Worm (Caenorhabditis elegans) whole organism, L1 larva: Measurements from ENCODE around the gene C47E12.13.
A peak's percentile ranks its signal among the peaks of the same experiment; 100 is the strongest.

Experiments used
- Y116A8C.19 ChIP-seq: sonication (generic microtip); optimal IDR thresholded peaks from 2 replicates; lab custom pipeline; 2016; ENCODE audit warnings: missing compliant biosample characterization, missing genetic modification characterization, borderline replicate concordance
- alr-1 ChIP-seq: fragments of 200-800 bp; sonication (Bioruptor generic); optimal IDR thresholded peaks from 2 replicates; lab custom pipeline; 2018; ENCODE audit warnings: borderline replicate concordance, mild to moderate bottlenecking, missing genetic modification characterization, missing compliant biosample characterization
- blmp-1 ChIP-seq: fragments of 150-350 bp; optimal IDR thresholded peaks from 2 replicates; lab custom pipeline; 2014; ENCODE audit warnings: missing biosample characterization, missing genetic modification characterization
- ceh-63 ChIP-seq: fragments of 200-800 bp; sonication (Bioruptor generic); optimal IDR thresholded peaks from 2 replicates; lab custom pipeline; 2018; ENCODE audit warnings: mild to moderate bottlenecking, missing genetic modification characterization, missing compliant biosample characterization
- ceh-88 ChIP-seq: fragments of 200-800 bp; sonication (Bioruptor generic); IDR thresholded peaks from 2 replicates; pipeline ENCODE4 v1.3.6; 2022; ENCODE audit warnings: missing genetic modification characterization, missing compliant biosample characterization
- dsc-1 ChIP-seq: sonication (generic microtip); optimal IDR thresholded peaks from 2 replicates; lab custom pipeline; 2016; ENCODE audit warnings: mild to moderate bottlenecking, missing genetic modification characterization, missing compliant biosample characterization
- efl-1 ChIP-seq, 4 experiments: fragments of 150-350 bp; optimal IDR thresholded peaks in 3 of 4; peaks in 1 of 4; 1 replicate in 1 of 4; 2 replicates in 3 of 4; lab custom pipeline; 2014; ENCODE audit warnings: missing biosample characterization in 2 of 4, missing genetic modification characterization in 2 of 4, missing genetic modification reagents in 2 of 4
- efl-3 ChIP-seq: fragments of 200-800 bp; sonication (Bioruptor generic); optimal IDR thresholded peaks from 2 replicates; lab custom pipeline; 2018; ENCODE audit warnings: mild to moderate bottlenecking, missing genetic modification characterization, missing compliant biosample characterization
- egl-13 ChIP-seq: sonication (generic microtip); optimal IDR thresholded peaks from 2 replicates; lab custom pipeline; 2016; ENCODE audit warnings: missing genotype, missing genetic modification reagents, missing genetic modification characterization, missing compliant biosample characterization
- egl-27 ChIP-seq, 2 experiments: fragments of 150-350 bp in 1 of 2; sonication (generic microtip); optimal IDR thresholded peaks; 3 replicates each; lab custom pipeline; 2017 to 2018; ENCODE audit warnings: missing biosample characterization in 2 of 2, missing genetic modification characterization in 2 of 2, missing genetic modification reagents in 2 of 2
- elt-2 ChIP-seq: sonication (generic microtip); optimal IDR thresholded peaks from 2 replicates; lab custom pipeline; 2016; ENCODE audit warnings: missing genetic modification characterization, mild to moderate bottlenecking, inconsistent platforms, missing compliant biosample characterization, missing genetic modification reagents
- elt-3 ChIP-seq, 6 experiments: fragments of 150-350 bp in 1 of 6; sonication (generic microtip); optimal IDR thresholded peaks; 2 replicates each; lab custom pipeline; 2017 to 2018; ENCODE audit warnings: missing biosample characterization in 6 of 6, missing genetic modification characterization in 6 of 6, inconsistent platforms in 1 of 6
- ets-5 ChIP-seq: fragments of 200-800 bp; sonication (Bioruptor generic); IDR thresholded peaks from 2 replicates; pipeline ENCODE4 v1.3.6; 2022; ENCODE audit warnings: missing genetic modification characterization, missing compliant biosample characterization
- fkh-10 ChIP-seq: sonication (generic microtip); optimal IDR thresholded peaks from 2 replicates; lab custom pipeline; 2017; ENCODE audit warnings: missing biosample characterization, missing genetic modification reagents, missing genetic modification characterization
- hlh-17 ChIP-seq: fragments of 200-800 bp; sonication (Bioruptor generic); optimal IDR thresholded peaks from 2 replicates; lab custom pipeline; 2018; ENCODE audit warnings: missing genetic modification characterization, mild to moderate bottlenecking, missing compliant biosample characterization, moderate library complexity, borderline replicate concordance
- hlh-4 ChIP-seq: sonication (generic microtip); optimal IDR thresholded peaks from 2 replicates; lab custom pipeline; 2016; ENCODE audit warnings: mild to moderate bottlenecking, missing genetic modification characterization, missing compliant biosample characterization
- hpl-2 ChIP-seq: fragments of 150-350 bp; optimal IDR thresholded peaks from 2 replicates; lab custom pipeline; 2014; ENCODE audit warnings: missing biosample characterization, missing genetic modification reagents, missing genetic modification characterization
- isw-1 ChIP-seq: fragments of 200-800 bp; sonication (Bioruptor generic); IDR thresholded peaks from 2 replicates; pipeline ENCODE4 v1.3.6; 2022; ENCODE audit warnings: missing genetic modification characterization, missing compliant biosample characterization
- jun-1 ChIP-seq: fragments of 150-350 bp; optimal IDR thresholded peaks from 2 replicates; lab custom pipeline; 2014; ENCODE audit warnings: missing biosample characterization, missing genetic modification reagents, missing genetic modification characterization
- lin-14 ChIP-seq: fragments of 200-800 bp; sonication (Bioruptor generic); optimal IDR thresholded peaks from 2 replicates; lab custom pipeline; 2018; ENCODE audit warnings: mild to moderate bottlenecking, missing genetic modification characterization, moderate library complexity, missing compliant biosample characterization
- lin-15B ChIP-seq: fragments of 150-350 bp; sonication (generic microtip); optimal IDR thresholded peaks from 3 replicates; lab custom pipeline; 2014; ENCODE audit warnings: missing biosample characterization, missing genetic modification characterization
- lin-35 ChIP-seq, 2 experiments: fragments of 150-350 bp; optimal IDR thresholded peaks; 2 replicates each; lab custom pipeline; 2014; ENCODE audit warnings: missing biosample characterization in 2 of 2, missing genetic modification characterization in 2 of 2, missing genetic modification reagents in 2 of 2
- lsy-2 ChIP-seq, 2 experiments: fragments of 150-350 bp; optimal IDR thresholded peaks; 2 replicates each; lab custom pipeline; 2014; ENCODE audit warnings: missing biosample characterization in 2 of 2, missing genetic modification characterization in 2 of 2
- mab-9 ChIP-seq: fragments of 200-800 bp; sonication (Bioruptor generic); IDR thresholded peaks from 2 replicates; pipeline ENCODE4 v1.3.6; 2022; ENCODE audit warnings: missing genetic modification reagents, missing genetic modification characterization, missing compliant biosample characterization
- mdl-1 ChIP-seq, 2 experiments: fragments of 150-350 bp; optimal IDR thresholded peaks; 2 replicates each; lab custom pipeline; 2014 to 2017; ENCODE audit warnings: missing biosample characterization in 2 of 2, missing genetic modification characterization in 2 of 2, inconsistent platforms in 1 of 2
- mef-2 ChIP-seq: fragments of 150-350 bp; optimal IDR thresholded peaks from 2 replicates; lab custom pipeline; 2014; ENCODE audit warnings: missing biosample characterization, missing genetic modification characterization
- nhr-19 ChIP-seq: fragments of 200-800 bp; sonication (Bioruptor generic); conservative IDR thresholded peaks from 2 replicates; pipeline ENCODE4 v1.3.6; 2022; ENCODE audit warnings: missing genetic modification characterization, missing compliant biosample characterization
- nhr-20 ChIP-seq: sonication (generic microtip); optimal IDR thresholded peaks from 2 replicates; lab custom pipeline; 2016; ENCODE audit warnings: mild to moderate bottlenecking, missing genetic modification characterization, missing compliant biosample characterization
- nhr-28 ChIP-seq: fragments of 150-350 bp; optimal IDR thresholded peaks from 2 replicates; lab custom pipeline; 2014; ENCODE audit warnings: missing biosample characterization, missing genetic modification characterization
- nhr-71 ChIP-seq: sonication (generic microtip); optimal IDR thresholded peaks from 2 replicates; lab custom pipeline; 2016; ENCODE audit warnings: mild to moderate bottlenecking, missing genetic modification characterization, moderate library complexity, missing compliant biosample characterization
- nhr-85 ChIP-seq: sonication (generic microtip); peaks from one replicate; lab custom pipeline; 2016; ENCODE audit warnings: missing genetic modification characterization, inconsistent platforms, missing compliant biosample characterization
- pqm-1 ChIP-seq: sonication (generic microtip); optimal IDR thresholded peaks from 3 replicates; lab custom pipeline; 2017; ENCODE audit warnings: missing biosample characterization, missing genetic modification characterization
- skn-1 ChIP-seq: fragments of 150-350 bp; optimal IDR thresholded peaks from 2 replicates; lab custom pipeline; 2014; ENCODE audit warnings: missing biosample characterization, missing genetic modification characterization
- snu-23 ChIP-seq: sonication (generic microtip); optimal IDR thresholded peaks from 2 replicates; lab custom pipeline; 2016; ENCODE audit warnings: missing genetic modification characterization, missing compliant biosample characterization
- sox-4 ChIP-seq: sonication (generic microtip); optimal IDR thresholded peaks from 2 replicates; lab custom pipeline; 2016; ENCODE audit warnings: missing genetic modification characterization, missing compliant biosample characterization
- tbx-2 ChIP-seq: sonication (generic microtip); optimal IDR thresholded peaks from 2 replicates; lab custom pipeline; 2016; ENCODE audit warnings: missing genetic modification characterization, missing compliant biosample characterization
- unc-30 ChIP-seq: sonication (generic microtip); optimal IDR thresholded peaks from 2 replicates; lab custom pipeline; 2017; ENCODE audit warnings: missing biosample characterization, missing genetic modification characterization
- unc-62 ChIP-seq: fragments of 150-350 bp; optimal IDR thresholded peaks from 2 replicates; lab custom pipeline; 2014; ENCODE audit warnings: missing biosample characterization, missing genetic modification reagents, missing genetic modification characterization
- unc-98 ChIP-seq: fragments of 200-800 bp; sonication (Bioruptor generic); IDR thresholded peaks from 2 replicates; pipeline ENCODE4 v1.3.6; 2022; ENCODE audit warnings: missing genetic modification characterization, missing compliant biosample characterization
- vab-15 ChIP-seq: sonication (generic microtip); optimal IDR thresholded peaks from 2 replicates; lab custom pipeline; 2017; ENCODE audit warnings: missing genotype, mild to moderate bottlenecking, missing genetic modification characterization, missing compliant biosample characterization
- xbp-1 ChIP-seq: sonication (generic microtip); optimal IDR thresholded peaks from 2 replicates; lab custom pipeline; 2016; ENCODE audit warnings: missing genetic modification characterization, missing compliant biosample characterization
- zag-1 ChIP-seq: fragments of 150-350 bp; optimal IDR thresholded peaks from 2 replicates; lab custom pipeline; 2014; ENCODE audit warnings: missing biosample characterization, missing genetic modification characterization

The C47E12.13 gene

ce11 chrIV:10021283-10021682 lies 14.6 kb upstream of the C47E12.13 start, which contains the start of gene F44D12.19:
TSS of gene F44D12.19 (plus strand) at chrIV:10021583.
- TF ChIP-seq mef-2 (tag; lab: Kevin White, UChicago) (no peak), zag-1 (tag; lab: Kevin White, UChicago) (no peak), nhr-85 (tag; lab: Kevin White, UChicago) (no peak), hlh-17 (GFP tag; lab: Kevin White, UChicago) (no peak), ceh-88 (no peak), jun-1 (tag; lab: Kevin White, UChicago) (no peak), nhr-28 (tag; lab: Kevin White, UChicago) (no peak), unc-30 (tag; lab: Kevin White, UChicago) (no peak), vab-15 (no peak), snu-23 (GFP tag; lab: Kevin White, UChicago) (no peak), skn-1 (tag; lab: Kevin White, UChicago) (no peak), tbx-2 (tag; lab: Kevin White, UChicago) (no peak), egl-27 (tag; optimal IDR thresholded peaks at IDR 0.05; lab: Kevin White, UChicago) (no peak)

DNA sequence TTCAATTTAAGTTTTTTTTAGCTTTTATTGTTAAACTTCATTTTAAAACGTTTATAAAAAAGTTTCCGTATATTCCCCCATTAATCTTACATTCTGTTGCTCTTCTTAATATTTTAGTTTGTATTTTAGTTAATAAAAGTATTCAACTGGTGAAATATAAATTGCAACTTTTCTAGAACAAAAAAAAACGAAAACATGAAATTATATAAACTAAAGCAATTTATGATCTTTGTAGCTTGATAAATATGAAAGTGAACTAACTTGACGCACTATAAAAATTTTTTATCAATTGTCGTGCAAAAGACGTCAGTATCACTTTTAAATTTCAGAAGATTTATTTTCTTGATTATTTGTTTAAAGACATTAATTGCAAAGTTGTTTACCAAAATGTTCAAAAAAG lies 10.9 kb upstream of the C47E12.13 start, which contains the start of gene F44D12.2:
TSS of gene F44D12.2 (minus strand) at position 101 of the 400 bp plus-strand sequence.
- TF ChIP-seq nhr-28 (tag; lab: Kevin White, UChicago) (no peak), blmp-1 (tag; lab: Kevin White, UChicago) (no peak), lin-15B (no peak), fkh-10 (GFP tag; lab: Kevin White, UChicago) (no peak), jun-1 (tag; lab: Kevin White, UChicago) (no peak), Y116A8C.19 (no peak), egl-13 (tag; lab: Kevin White, UChicago) (no peak), tbx-2 (tag; lab: Kevin White, UChicago) (no peak), pqm-1 (tag; lab: Kevin White, UChicago) (no peak), nhr-19 (GFP tag; lab: Robert Waterston, UW) (no peak), unc-62 (no peak), ceh-63 (GFP tag; lab: Kevin White, UChicago) (no peak), sox-4 (tag; lab: Kevin White, UChicago) (no peak), ets-5 (no peak), hpl-2 (no peak), isw-1 (GFP tag; lab: Robert Waterston, UW) (no peak), unc-98 (GFP tag; lab: Robert Waterston, UW) (no peak)
- TF ChIP-seq, all 84 proteins: peak for 0

- TF ChIP-seq pqm-1 (tag; lab: Kevin White, UChicago) (no peak), efl-1 (optimal IDR thresholded peaks at IDR 0.05; lab: Kevin White, UChicago) (no peak), efl-1 (GFP tag; optimal IDR thresholded peaks at IDR 0.05 in 1 of 2; lab: Kevin White, UChicago) (peak in 1 of 2 experiments; percentile 4)
- TF ChIP-seq, all 84 proteins: peak for 1
Measured at ce11 chrIV:10016977-10017376, 10.3 kb upstream of the C47E12.13 start, which contains the start of gene ent-7. TSS of gene ent-7 (plus strand) at chrIV:10017277.

ce11 chrIV:10009536-10009935 lies 2.8 kb upstream of the C47E12.13 start, which contains the start of gene magu-4:
TSS of gene magu-4 (plus strand) at chrIV:10009753.
- TF ChIP-seq lin-14 (GFP tag; lab: Kevin White, UChicago) (peak; percentile 39), efl-3 (GFP tag; lab: Kevin White, UChicago) (no peak), dsc-1 (tag; lab: Kevin White, UChicago) (no peak), tbx-2 (tag; lab: Kevin White, UChicago) (no peak), ets-5 (no peak), blmp-1 (tag; lab: Kevin White, UChicago) (peak; percentile 90), xbp-1 (tag; lab: Kevin White, UChicago) (no peak)

DNA sequence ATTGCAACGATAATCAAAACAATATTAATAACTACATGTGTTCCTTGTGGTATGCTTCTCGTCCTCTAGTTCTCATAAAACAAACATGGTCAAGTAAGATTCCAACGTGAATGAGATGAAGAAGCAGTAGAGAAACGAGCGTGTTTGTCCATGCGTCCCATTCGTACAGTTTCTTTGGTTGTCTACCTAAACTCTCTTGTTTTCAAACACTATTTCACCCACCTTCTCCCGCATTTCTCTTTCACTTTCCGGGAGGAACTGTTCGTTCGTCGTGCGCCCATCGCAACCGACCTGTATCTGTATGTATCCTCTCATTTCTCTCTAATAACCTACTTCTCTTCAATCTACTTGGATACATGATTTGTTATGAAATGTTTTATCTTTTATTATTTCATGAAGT lies 1.1 kb upstream of the C47E12.13 start:
- TF ChIP-seq alr-1 (tag; lab: Kevin White, UChicago): no peak
- peak in 1 of 2 experiments; percentile 10 for TF ChIP-seq lin-35 (GFP tag; optimal IDR thresholded peaks at IDR 0.05; lab: Kevin White, UChicago)
- no peak for TF ChIP-seq hlh-17 (GFP tag; lab: Kevin White, UChicago)
- TF ChIP-seq nhr-71 (tag; lab: Kevin White, UChicago): peak; percentile 5
- TF ChIP-seq elt-2: no peak
- TF ChIP-seq skn-1 (tag; lab: Kevin White, UChicago): peak; percentile 23
- TF ChIP-seq mdl-1 (tag; optimal IDR thresholded peaks at IDR 0.05; lab: Kevin White, UChicago): peak in 1 of 2 experiments; percentile 34
- TF ChIP-seq elt-3 (tag; optimal IDR thresholded peaks at IDR 0.05; lab: Kevin White, UChicago): peak in 2 of 6 experiments; percentile 32 to 67
- peak; percentile 78 for TF ChIP-seq lin-14 (GFP tag; lab: Kevin White, UChicago)
- TF ChIP-seq mab-9 (GFP tag; lab: Robert Waterston, UW): no peak
- TF ChIP-seq blmp-1 (tag; lab: Kevin White, UChicago): peak; percentile 99
- TF ChIP-seq nhr-85 (tag; lab: Kevin White, UChicago): no peak
- peak; percentile 5 for TF ChIP-seq nhr-20 (tag; lab: Kevin White, UChicago)
- peak; percentile 33 for TF ChIP-seq snu-23 (GFP tag; lab: Kevin White, UChicago)
- no peak for TF ChIP-seq hlh-4 (tag; lab: Kevin White, UChicago)
- TF ChIP-seq lsy-2 (tag; optimal IDR thresholded peaks at IDR 0.05; lab: Kevin White, UChicago): peak in 1 of 2 experiments; percentile 51
- TF ChIP-seq efl-1 (optimal IDR thresholded peaks at IDR 0.05; lab: Kevin White, UChicago): peak in 1 of 2 experiments; percentile 4
- TF ChIP-seq efl-1 (GFP tag; optimal IDR thresholded peaks at IDR 0.05 in 1 of 2; lab: Kevin White, UChicago): peak in 1 of 2 experiments; percentile 56
